Fruit fly (Drosophila melanogaster) whole organism, embryonic: Measurements from ENCODE around the gene cyr.

Source experiments
- B-H2 ChIP-seq: fragments of 200-800 bp; sonication (Bioruptor generic); optimal IDR thresholded peaks from 2 replicates; lab custom pipeline; 2018; ENCODE audit warnings: missing biosample characterization, mild to moderate bottlenecking, missing genetic modification characterization
- CG10267 ChIP-seq: fragments of 200-800 bp; sonication (Bioruptor generic); optimal IDR thresholded peaks from 2 replicates; lab custom pipeline; 2018; ENCODE audit warnings: missing biosample characterization, mild to moderate bottlenecking, missing genetic modification characterization, moderate library complexity
- CG12236 ChIP-seq: fragments of 200-800 bp; sonication (Bioruptor generic); optimal IDR thresholded peaks from 2 replicates; lab custom pipeline; 2016; ENCODE audit warnings: missing biosample characterization, missing genetic modification characterization
- CG13287 ChIP-seq: fragments of 200-800 bp; sonication (Bioruptor generic); IDR thresholded peaks from 2 replicates; pipeline ENCODE4 v1.3.6; 2022; ENCODE audit warnings: missing biosample characterization, missing genetic modification characterization; ENCODE audit not compliant: partially characterized antibody
- CG13624 ChIP-seq: fragments of 200-800 bp; sonication (Bioruptor generic); optimal IDR thresholded peaks from 2 replicates; lab custom pipeline; 2016; ENCODE audit warnings: missing biosample characterization, missing genetic modification characterization
- CG13894 ChIP-seq: fragments of 200-800 bp; sonication (Bioruptor generic); optimal IDR thresholded peaks from 3 replicates; lab custom pipeline; 2018; ENCODE audit warnings: missing biosample characterization, mild to moderate bottlenecking, missing genetic modification characterization, moderate library complexity
- CG15514 ChIP-seq: fragments of 200-800 bp; sonication (Bioruptor generic); optimal IDR thresholded peaks from 3 replicates; lab custom pipeline; 2017; ENCODE audit warnings: missing biosample characterization, missing genetic modification characterization, mild to moderate bottlenecking, moderate library complexity, missing genetic modification reagents
- CG17568 ChIP-seq: fragments of 200-800 bp; sonication (Bioruptor generic); optimal IDR thresholded peaks from 2 replicates; lab custom pipeline; 2018; ENCODE audit warnings: missing biosample characterization, mild to moderate bottlenecking, missing genetic modification characterization, moderate library complexity
- CG17802 ChIP-seq: fragments of 200-800 bp; sonication (Bioruptor generic); optimal IDR thresholded peaks from 2 replicates; lab custom pipeline; 2018; ENCODE audit warnings: missing biosample characterization, mild to moderate bottlenecking, missing genetic modification characterization, moderate library complexity
- CG2120 ChIP-seq: fragments of 200-800 bp; sonication (Bioruptor generic); optimal IDR thresholded peaks from 3 replicates; lab custom pipeline; 2016; ENCODE audit warnings: missing biosample characterization, missing genetic modification characterization
- CG34224 ChIP-seq: fragments of 200-800 bp; sonication (Bioruptor generic); IDR thresholded peaks from 3 replicates; pipeline ENCODE4 v1.3.6; 2022; ENCODE audit warnings: missing biosample characterization, missing genetic modification characterization; ENCODE audit not compliant: partially characterized antibody
- CG3847 ChIP-seq: fragments of 200-800 bp; sonication (Bioruptor generic); IDR thresholded peaks from 2 replicates; pipeline ENCODE4 v1.3.6; 2022; ENCODE audit warnings: missing biosample characterization, missing genetic modification characterization
- CG4854 ChIP-seq: fragments of 200-800 bp; sonication (Bioruptor generic); optimal IDR thresholded peaks from 2 replicates; lab custom pipeline; 2016; ENCODE audit warnings: missing biosample characterization, missing genetic modification characterization, inconsistent platforms
- CG8924 ChIP-seq: fragments of 200-800 bp; optimal IDR thresholded peaks from 3 replicates; lab custom pipeline; 2019; ENCODE audit warnings: missing biosample characterization, mild to moderate bottlenecking, missing genetic modification characterization, moderate library complexity
- CTCF ChIP-seq: fragments of 200-800 bp; sonication (Bioruptor generic); optimal IDR thresholded peaks from 2 replicates; lab custom pipeline; 2017; ENCODE audit warnings: missing biosample characterization, mild to moderate bottlenecking, missing genetic modification characterization, moderate library complexity
- CoRest ChIP-seq: fragments of 200-800 bp; sonication (Bioruptor generic); optimal IDR thresholded peaks from 3 replicates; lab custom pipeline; 2018; ENCODE audit warnings: missing biosample characterization, mild to moderate bottlenecking, missing genetic modification characterization, moderate library complexity
- D19A ChIP-seq: fragments of 200-800 bp; optimal IDR thresholded peaks from 3 replicates; lab custom pipeline; 2019; ENCODE audit warnings: missing biosample characterization, mild to moderate bottlenecking, missing genetic modification characterization, moderate library complexity
- Dp ChIP-seq: fragments of 200-800 bp; sonication (Bioruptor generic); optimal IDR thresholded peaks from 2 replicates; lab custom pipeline; 2018; ENCODE audit warnings: missing biosample characterization, mild to moderate bottlenecking, missing genetic modification characterization, moderate library complexity
- Dref ChIP-seq: fragments of 200-800 bp; sonication (Bioruptor generic); IDR thresholded peaks from 2 replicates; pipeline ENCODE4 v1.3.6; 2022; ENCODE audit warnings: missing biosample characterization, missing genetic modification characterization
- E2f2 ChIP-seq: fragments of 200-800 bp; sonication (Bioruptor generic); IDR thresholded peaks from 2 replicates; pipeline ENCODE4 v1.3.6; 2022; ENCODE audit warnings: missing biosample characterization, missing genetic modification characterization
- Ets65A ChIP-seq: fragments of 200-800 bp; sonication (Bioruptor generic); peaks from one replicate; lab custom pipeline; 2016; ENCODE audit warnings: missing biosample characterization, missing genetic modification characterization
- HmgZ ChIP-seq: fragments of 200-800 bp; sonication (Bioruptor generic); optimal IDR thresholded peaks from 2 replicates; lab custom pipeline; 2018; ENCODE audit warnings: missing biosample characterization, mild to moderate bottlenecking, missing genetic modification characterization
- MBD-R2 ChIP-seq: fragments of 200-800 bp; sonication (Bioruptor generic); IDR thresholded peaks from 2 replicates; pipeline ENCODE4 v1.3.6; 2022; ENCODE audit warnings: missing biosample characterization, missing genetic modification characterization
- MESR4 ChIP-seq: fragments of 200-800 bp; sonication (Bioruptor generic); optimal IDR thresholded peaks from 2 replicates; lab custom pipeline; 2018; ENCODE audit warnings: missing biosample characterization, mild to moderate bottlenecking, missing genetic modification characterization, moderate library complexity
- Med ChIP-seq: fragments of 200-800 bp; sonication (Bioruptor generic); peaks from one replicate; lab custom pipeline; 2016; ENCODE audit warnings: missing biosample characterization, missing genetic modification characterization, mild to moderate bottlenecking, inconsistent platforms, moderate library complexity
- Myb ChIP-seq: fragments of 200-800 bp; sonication (Bioruptor generic); optimal IDR thresholded peaks from 2 replicates; lab custom pipeline; 2016; ENCODE audit warnings: missing biosample characterization, missing genetic modification characterization
- NC2α ChIP-seq: fragments of 200-800 bp; sonication (Bioruptor generic); optimal IDR thresholded peaks from 2 replicates; lab custom pipeline; 2016; ENCODE audit warnings: missing biosample characterization, missing genetic modification characterization
- NK7.1 ChIP-seq: fragments of 200-800 bp; sonication (Bioruptor generic); optimal IDR thresholded peaks from 3 replicates; lab custom pipeline; 2016; ENCODE audit warnings: missing biosample characterization, missing genetic modification characterization
- PHDP ChIP-seq: fragments of 200-800 bp; sonication (Bioruptor generic); optimal IDR thresholded peaks from 3 replicates; lab custom pipeline; 2018; ENCODE audit warnings: missing biosample characterization, mild to moderate bottlenecking, missing genetic modification characterization, moderate library complexity
- Scr ChIP-seq: fragments of 200-800 bp; sonication (Bioruptor generic); IDR thresholded peaks from 2 replicates; pipeline ENCODE4 v1.3.6; 2022; ENCODE audit warnings: missing biosample characterization, missing genetic modification characterization; ENCODE audit not compliant: partially characterized antibody
- Ssrp ChIP-seq: fragments of 200-800 bp; sonication (Bioruptor generic); optimal IDR thresholded peaks from 2 replicates; lab custom pipeline; 2018; ENCODE audit warnings: missing biosample characterization, mild to moderate bottlenecking, missing genetic modification characterization, moderate library complexity
- cg ChIP-seq: fragments of 200-800 bp; sonication (Bioruptor generic); optimal IDR thresholded peaks from 3 replicates; lab custom pipeline; 2019; ENCODE audit warnings: missing biosample characterization, mild to moderate bottlenecking, missing genetic modification characterization, moderate library complexity
- chm ChIP-seq: fragments of 200-800 bp; sonication (Bioruptor generic); IDR thresholded peaks from 2 replicates; pipeline ENCODE4 v1.3.6; 2022; ENCODE audit warnings: missing biosample characterization, missing genetic modification characterization
- ci ChIP-seq: fragments of 200-800 bp; sonication (Bioruptor generic); IDR thresholded peaks from 3 replicates; pipeline ENCODE4 v1.3.6; 2022; ENCODE audit warnings: missing biosample characterization, missing genetic modification characterization
- crol ChIP-seq: fragments of 200-800 bp; sonication (Bioruptor generic); IDR thresholded peaks from 2 replicates; pipeline ENCODE4 v1.3.6; 2022; ENCODE audit warnings: missing biosample characterization, missing genetic modification characterization
- crp ChIP-seq, 2 experiments: fragments of 200-800 bp; sonication (Bioruptor generic); optimal IDR thresholded peaks; 2 replicates in 1 of 2; 3 replicates in 1 of 2; lab custom pipeline; 2017; ENCODE audit warnings: missing biosample characterization in 2 of 2, missing genetic modification characterization in 2 of 2, mild to moderate bottlenecking in 1 of 2, moderate library complexity in 1 of 2
- dimm ChIP-seq: fragments of 200-800 bp; sonication (Bioruptor generic); IDR thresholded peaks from 2 replicates; pipeline ENCODE4 v1.3.6; 2022; ENCODE audit warnings: missing biosample characterization, missing genetic modification characterization
- lilli ChIP-seq: fragments of 200-800 bp; sonication (Bioruptor generic); optimal IDR thresholded peaks from 3 replicates; lab custom pipeline; 2016; ENCODE audit warnings: missing biosample characterization, missing genetic modification characterization
- odd ChIP-seq: fragments of 200-800 bp; sonication (Bioruptor generic); optimal IDR thresholded peaks from 2 replicates; lab custom pipeline; 2017; ENCODE audit warnings: missing biosample characterization, mild to moderate bottlenecking, missing genetic modification characterization
- pho ChIP-seq: fragments of 200-800 bp; sonication (Bioruptor generic); optimal IDR thresholded peaks from 2 replicates; lab custom pipeline; 2016; ENCODE audit warnings: missing biosample characterization, missing genetic modification characterization
- pzg ChIP-seq: fragments of 200-800 bp; sonication (Bioruptor generic); optimal IDR thresholded peaks from 3 replicates; lab custom pipeline; 2018; ENCODE audit warnings: missing biosample characterization, mild to moderate bottlenecking, missing genetic modification characterization, moderate library complexity
- seq ChIP-seq: fragments of 200-800 bp; sonication (Bioruptor generic); IDR thresholded peaks from 2 replicates; pipeline ENCODE4 v1.3.6; 2022; ENCODE audit warnings: missing biosample characterization, missing genetic modification characterization
- sob ChIP-seq: fragments of 200-800 bp; sonication (Bioruptor generic); IDR thresholded peaks from 2 replicates; pipeline ENCODE4 v1.3.6; 2022; ENCODE audit warnings: missing biosample characterization, missing genetic modification characterization
- tio ChIP-seq: fragments of 200-800 bp; sonication (Bioruptor generic); optimal IDR thresholded peaks from 2 replicates; lab custom pipeline; 2017; ENCODE audit warnings: missing biosample characterization, missing genetic modification characterization, inconsistent platforms
- unc-4 ChIP-seq: fragments of 200-800 bp; sonication (Bioruptor generic); IDR thresholded peaks from 2 replicates; pipeline ENCODE4 v1.3.6; 2022; ENCODE audit warnings: missing biosample characterization, missing genetic modification characterization; ENCODE audit not compliant: partially characterized antibody

The cyr gene

DNA sequence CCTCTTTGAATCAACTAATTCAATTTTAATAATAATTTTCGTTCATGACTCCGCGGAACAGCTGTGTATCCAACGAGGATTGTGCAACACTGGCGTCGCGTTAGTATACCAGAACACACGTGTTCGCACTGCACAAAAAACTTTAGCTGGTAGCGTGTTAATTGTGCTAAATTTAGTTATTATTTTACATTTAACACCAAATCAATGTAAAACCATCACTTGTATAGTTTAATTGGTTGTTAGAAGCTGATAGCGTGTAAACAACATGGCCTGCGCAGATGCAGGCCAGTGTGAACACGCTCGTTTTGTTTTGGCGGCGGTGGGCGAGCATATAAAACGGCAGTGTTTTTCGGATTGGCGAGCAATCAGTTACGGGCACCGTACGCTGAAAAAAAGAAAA is 21.8 kb upstream of the cyr start, which contains the start of the genes Traf6 and GIIIspla2 (continued):
- TF ChIP-seq CG17802 (peak; percentile 90), PHDP (tag; lab: Kevin White, UChicago) (peak; percentile 80), CG12236 (GFP tag; lab: Kevin White, UChicago) (peak; percentile 11), pho (peak; percentile 77), seq (GFP tag; lab: Robert Waterston, UW) (peak; percentile 56), tio (GFP tag; lab: Kevin White, UChicago) (no peak), sob (GFP tag; lab: Robert Waterston, UW) (peak; percentile 85), D19A (no peak), lilli (GFP tag; lab: Kevin White, UChicago) (peak; percentile 76), CG4854 (GFP tag; lab: Kevin White, UChicago) (peak; percentile 46), CG34224 (GFP tag; lab: Robert Waterston, UW) (no peak), Ssrp (tag; lab: Kevin White, UChicago) (peak; percentile 72), NC2α (GFP tag; lab: Kevin White, UChicago) (no peak)

DNA sequence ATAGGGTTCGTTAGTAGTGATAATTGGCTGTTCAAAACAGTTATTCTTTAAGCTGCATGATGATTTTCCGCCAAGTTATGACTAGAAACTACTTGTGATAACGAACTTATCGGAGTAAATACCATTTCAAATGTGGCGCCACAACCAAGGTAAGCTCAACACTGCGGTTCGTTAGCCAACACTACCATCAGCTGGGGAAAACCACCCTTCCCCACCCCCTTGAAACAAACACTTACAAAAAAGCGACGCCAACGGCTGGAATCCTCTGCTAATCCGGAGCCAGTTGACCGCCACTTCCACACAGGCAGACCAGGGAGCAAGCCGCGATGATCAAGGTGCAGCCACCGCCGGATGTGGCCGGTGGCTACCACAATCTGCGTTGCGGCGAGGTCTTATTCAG is 17.2 kb upstream of the cyr start, which contains the start of gene CG18262:
Gene CG18262 (plus strand): TSS at position 231 of the 400 bp plus-strand sequence.
- peak; percentile 78 for TF ChIP-seq Med (GFP tag; lab: Kevin White, UChicago)
- TF ChIP-seq dimm (GFP tag; lab: Robert Waterston, UW), result no peak
- peak; percentile 83 for TF ChIP-seq crol (GFP tag; lab: Robert Waterston, UW)
- peak; percentile 39 for TF ChIP-seq MESR4 (GFP tag; lab: Kevin White, UChicago)
- peak; percentile 23 to 87 for TF ChIP-seq crp (GFP tag; optimal IDR thresholded peaks at IDR 0.05; lab: Kevin White, UChicago)
- peak; percentile 96 for TF ChIP-seq MBD-R2
- TF ChIP-seq unc-4 (GFP tag; lab: Robert Waterston, UW), result 0 out of 2 replicates have a peak, but pooled peaks have one; percentile 19
- peak; percentile 84 for TF ChIP-seq CG10267
- TF ChIP-seq CG3847, result peak; percentile 28; the same call in 1 of the 2 replicates
- peak; percentile 27 for TF ChIP-seq CG2120 (GFP tag; lab: Kevin White, UChicago)
- peak; percentile 8; the same call in 1 of the 2 replicates for TF ChIP-seq CG13287
- peak; percentile 12 for TF ChIP-seq HmgZ (tag; lab: Kevin White, UChicago)
- peak; percentile 72 for TF ChIP-seq CG15514 (GFP tag; lab: Kevin White, UChicago)
- peak; percentile 47 for TF ChIP-seq Dref (GFP tag; lab: Robert Waterston, UW)
- no peak for TF ChIP-seq CG17568 (GFP tag; lab: Kevin White, UChicago)
- peak; percentile 83 for TF ChIP-seq Dp (GFP tag; lab: Kevin White, UChicago)
- no peak for TF ChIP-seq Scr (GFP tag; lab: Robert Waterston, UW)
- TF ChIP-seq NK7.1 (GFP tag; lab: Kevin White, UChicago), result no peak
- peak; percentile 33 for TF ChIP-seq Myb (GFP tag; lab: Kevin White, UChicago)
- TF ChIP-seq CG8924 (tag; lab: Kevin White, UChicago), result no peak
- TF ChIP-seq CTCF (GFP tag; lab: Kevin White, UChicago), result peak; percentile 23
- no peak for TF ChIP-seq odd (GFP tag; lab: Kevin White, UChicago)
- TF ChIP-seq CoRest (tag; lab: Kevin White, UChicago), result peak; percentile 8
- no peak for TF ChIP-seq Ets65A (GFP tag; lab: Kevin White, UChicago)
- 0 out of 3 replicates have a peak, but pooled peaks have one; percentile 26 for TF ChIP-seq ci (GFP tag; lab: Robert Waterston, UW)
- peak; percentile 49 for TF ChIP-seq pzg (GFP tag; lab: Kevin White, UChicago)
- peak; percentile 21 for TF ChIP-seq CG13624 (GFP tag; lab: Kevin White, UChicago)
- TF ChIP-seq cg (GFP tag; lab: Kevin White, UChicago), result peak; percentile 6
- TF ChIP-seq CG13894 (tag; lab: Kevin White, UChicago), result no peak
- TF ChIP-seq sob (GFP tag; lab: Robert Waterston, UW), result 0 out of 2 replicates have a peak, but pooled peaks have one; percentile 16
- peak; percentile 89 for TF ChIP-seq E2f2 (GFP tag; lab: Robert Waterston, UW)
- no peak for TF ChIP-seq chm (GFP tag; lab: Robert Waterston, UW)
- peak; percentile 14 for TF ChIP-seq B-H2 (GFP tag; lab: Kevin White, UChicago)
